Worm (Caenorhabditis elegans): ENCODE data around the gene cblc-1.
"Not testable (repeated sequence)": the region's sequence is repeated elsewhere in the genome, so short reads cannot be mapped to it uniquely, and the experiment has no call there.

cblc-1 gene

DNA sequence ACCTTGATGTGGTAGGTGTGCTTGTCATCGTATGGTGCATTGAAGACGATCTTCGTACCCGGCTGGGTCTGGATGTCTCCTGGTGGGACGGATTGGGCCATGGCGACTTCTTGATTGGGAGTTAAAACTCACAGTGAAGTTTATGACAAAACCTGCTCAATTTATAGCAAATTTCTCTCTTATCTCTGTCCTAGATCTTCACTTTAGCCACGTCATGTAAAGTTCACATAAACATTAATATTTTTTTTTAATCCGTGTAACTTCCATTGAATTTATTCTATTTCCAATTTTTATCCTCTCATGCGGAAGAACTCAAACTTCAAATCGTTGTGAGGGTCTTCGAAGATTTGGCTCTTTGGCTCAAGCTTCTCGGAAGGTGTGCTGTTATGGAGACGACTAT lies 24.5 kb downstream of the cblc-1 start, which contains the start of gene msp-31:
TSS of gene msp-31 (minus strand) at position 101 of the 400 bp plus-strand sequence.
- not testable (repeated sequence) for TF ChIP-seq pag-3 (tag; optimal IDR thresholded peaks at IDR 0.05; ENCODE audit: borderline replicate concordance, insufficient read depth); C04F5.9 (tag; optimal IDR thresholded peaks at IDR 0.05); ama-1 (optimal IDR thresholded peaks at IDR 0.05)

DNA sequence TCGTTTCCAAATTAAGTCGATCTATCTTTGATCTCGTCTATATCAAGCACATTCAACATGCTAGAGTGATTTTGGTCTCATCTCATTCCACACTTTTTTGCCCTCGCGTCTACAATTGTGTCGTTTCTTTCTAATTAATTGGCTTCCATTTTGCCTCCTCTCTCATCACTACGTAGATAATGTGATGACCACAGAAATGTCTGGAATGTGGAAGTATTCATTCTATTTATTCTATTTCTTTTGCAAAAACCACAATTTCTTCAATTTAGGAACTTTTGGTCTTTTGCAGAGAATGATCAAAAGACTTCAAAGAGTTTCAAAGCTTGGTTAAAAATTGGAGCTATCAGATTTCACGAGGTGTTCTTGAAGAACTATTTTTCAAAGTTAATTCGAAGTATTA lies 25.4 kb downstream of the cblc-1 start:
- TF ChIP-seq pag-3 (tag; optimal IDR thresholded peaks at IDR 0.05; ENCODE audit: borderline replicate concordance, insufficient read depth), result no peak
- peak; percentile 71 for TF ChIP-seq nhr-85 (tag)
- TF ChIP-seq efl-1 (optimal IDR thresholded peaks at IDR 0.05), result no peak
- peak in 1 of 2 experiments; percentile 63 for TF ChIP-seq efl-1 (GFP tag; optimal IDR thresholded peaks at IDR 0.05 in 1 of 2)

DNA sequence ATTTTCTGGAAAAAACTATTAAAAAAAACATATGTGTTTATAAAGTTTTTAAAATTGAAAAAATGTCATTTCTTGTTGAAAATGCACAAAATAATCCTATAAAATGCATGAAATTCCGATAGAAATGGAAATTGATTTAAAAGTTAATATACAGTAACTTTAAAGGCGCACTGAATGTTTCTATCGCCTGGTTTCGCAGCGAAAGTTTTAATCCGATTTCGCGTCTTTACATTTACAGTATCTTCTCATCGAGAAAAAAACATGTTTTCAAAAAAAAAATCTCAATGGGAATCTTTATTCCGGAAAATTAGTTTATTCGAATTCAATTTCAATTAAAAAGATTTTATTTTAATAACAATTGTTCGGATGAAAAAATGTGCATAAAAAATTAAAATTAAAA lies 26.7 kb downstream of the cblc-1 start, which contains the start of gene R05F9.11:
TSS of gene R05F9.11 (minus strand) at position 5 of the 400 bp plus-strand sequence.
- TF ChIP-seq C34B4.2 (tag; optimal IDR thresholded peaks at IDR 0.05), result no peak
- no peak for TF ChIP-seq ces-1 (GFP tag; optimal IDR thresholded peaks at IDR 0.05)
- TF ChIP-seq unc-130 (tag; optimal IDR thresholded peaks at IDR 0.05), result no peak
- no peak for TF ChIP-seq xbp-1 (tag; optimal IDR thresholded peaks at IDR 0.05)
- TF ChIP-seq swsn-7 (tag; optimal IDR thresholded peaks at IDR 0.05), result no peak

DNA sequence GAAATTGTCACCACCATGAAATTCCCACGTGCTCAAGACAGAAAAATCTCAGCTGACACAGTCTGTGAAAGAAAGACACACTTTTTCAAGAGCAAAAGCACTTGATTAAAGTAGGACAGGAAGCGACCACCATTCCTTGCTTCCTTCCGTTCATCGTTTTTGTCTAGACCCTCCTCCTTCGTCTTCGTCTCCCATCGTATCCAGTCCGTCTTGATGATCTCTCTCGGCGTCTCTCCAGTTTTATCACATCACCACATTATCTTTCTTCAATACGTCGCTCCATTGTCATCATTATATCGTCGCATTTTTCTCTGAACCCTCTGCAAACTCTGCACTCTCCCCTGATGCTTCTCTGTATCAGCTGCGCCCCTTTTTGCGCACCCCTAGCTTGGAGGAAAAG lies 32.8 kb downstream of the cblc-1 start:
- no peak for TF ChIP-seq egl-27 (tag; optimal IDR thresholded peaks at IDR 0.05)
- peak; percentile 77 for TF ChIP-seq lin-14 (GFP tag; optimal IDR thresholded peaks at IDR 0.05)
- TF ChIP-seq fkh-10 (GFP tag; optimal IDR thresholded peaks at IDR 0.05), result no peak
- peak; percentile 42 for TF ChIP-seq rnt-1 (tag; optimal IDR thresholded peaks at IDR 0.05)
- TF ChIP-seq dsc-1 (tag; optimal IDR thresholded peaks at IDR 0.05), result no peak
- no peak for TF ChIP-seq mab-9 (GFP tag; IDR thresholded peaks at IDR 0.05)
- peak; percentile 27 for TF ChIP-seq tbx-2 (tag; optimal IDR thresholded peaks at IDR 0.05)
- TF ChIP-seq nhr-12 (tag; optimal IDR thresholded peaks at IDR 0.05), result no peak
- no peak for TF ChIP-seq sptf-1 (tag; optimal IDR thresholded peaks at IDR 0.05)
- peak; percentile 9 for TF ChIP-seq blmp-1 (tag; optimal IDR thresholded peaks at IDR 0.05)
- TF ChIP-seq elt-3 (tag; optimal IDR thresholded peaks at IDR 0.05), result peak in 1 of 6 experiments; percentile 7
- TF ChIP-seq alr-1 (tag; optimal IDR thresholded peaks at IDR 0.05; ENCODE audit: borderline replicate concordance), result no peak
- TF ChIP-seq lsy-2 (tag; optimal IDR thresholded peaks at IDR 0.05), result peak in 1 of 2 experiments; percentile 5
- no peak for TF ChIP-seq Y116A8C.19 (tag; optimal IDR thresholded peaks at IDR 0.05; ENCODE audit: borderline replicate concordance)
- no peak for TF ChIP-seq ama-1 (optimal IDR thresholded peaks at IDR 0.05)
- peak; percentile 45 for TF ChIP-seq nhr-71 (tag; optimal IDR thresholded peaks at IDR 0.05)
- no peak for TF ChIP-seq ces-1 (GFP tag; optimal IDR thresholded peaks at IDR 0.05)
- TF ChIP-seq snu-23 (GFP tag; optimal IDR thresholded peaks at IDR 0.05), result peak; percentile 14
- no peak for TF ChIP-seq mef-2 (tag; optimal IDR thresholded peaks at IDR 0.05)
- peak; percentile 11 to 20 for TF ChIP-seq efl-1 (optimal IDR thresholded peaks at IDR 0.05)
- TF ChIP-seq efl-1 (GFP tag; optimal IDR thresholded peaks at IDR 0.05 in 1 of 2), result peak in 1 of 2 experiments; percentile 86
- peak in 1 of 3 experiments; percentile 2 for TF ChIP-seq dpl-1 (GFP tag; optimal IDR thresholded peaks at IDR 0.05)
- TF ChIP-seq sup-37 (GFP tag; optimal IDR thresholded peaks at IDR 0.05), result no peak
- peak; percentile 54 for TF ChIP-seq fkh-8 (tag; optimal IDR thresholded peaks at IDR 0.05)
- TF ChIP-seq mep-1 (tag; optimal IDR thresholded peaks at IDR 0.05), result peak; percentile 19
- peak; percentile 97 for TF ChIP-seq skn-1 (tag; optimal IDR thresholded peaks at IDR 0.05)
- TF ChIP-seq unc-86 (tag; optimal IDR thresholded peaks at IDR 0.05), result peak; percentile 13
- TF ChIP-seq pax-3 (tag; optimal IDR thresholded peaks at IDR 0.05), result no peak
- peak; percentile 28 for TF ChIP-seq nhr-47 (tag; optimal IDR thresholded peaks at IDR 0.05)
- peak; percentile 12 for TF ChIP-seq unc-130 (tag; optimal IDR thresholded peaks at IDR 0.05)
- TF ChIP-seq lin-15B (tag; optimal IDR thresholded peaks at IDR 0.05), result no peak

Data from whole organism, L1 larva.